Worm (Caenorhabditis elegans) whole organism, young adult: Measurements from ENCODE around the gene hot-9.

ENCODE experiments used
- B0019.2 ChIP-seq: fragments of 200-800 bp; sonication (Bioruptor generic); conservative IDR thresholded peaks from 2 replicates; pipeline ENCODE4 v1.3.6; 2022; ENCODE audit warnings: missing genetic modification reagents, missing genetic modification characterization, missing compliant biosample characterization
- C06A6.2 ChIP-seq: fragments of 200-800 bp; sonication (Bioruptor generic); conservative IDR thresholded peaks from 2 replicates; pipeline ENCODE4 v1.3.6; 2022; ENCODE audit warnings: missing genetic modification characterization, missing compliant biosample characterization
- F22D6.2 ChIP-seq: sonication (generic microtip); optimal IDR thresholded peaks from 2 replicates; lab custom pipeline; 2016; ENCODE audit warnings: mild to moderate bottlenecking, missing genetic modification characterization, missing compliant biosample characterization
- F23B12.7 ChIP-seq: sonication (generic microtip); optimal IDR thresholded peaks from 2 replicates; lab custom pipeline; 2017; ENCODE audit warnings: missing genetic modification characterization, mild to moderate bottlenecking, missing compliant biosample characterization, antibody characterized with exemption, moderate library complexity; ENCODE audit not compliant: insufficient read depth
- F33H1.4 ChIP-seq: fragments of 200-800 bp; sonication (Bioruptor generic); IDR thresholded peaks from 2 replicates; pipeline ENCODE4 v1.3.6; 2022; ENCODE audit warnings: missing genetic modification reagents, missing genetic modification characterization, missing compliant biosample characterization
- K11D2.4 ChIP-seq: fragments of 200-800 bp; sonication (Bioruptor generic); IDR thresholded peaks from 2 replicates; pipeline ENCODE4 v1.3.6; 2022; ENCODE audit warnings: missing genetic modification reagents, missing genetic modification characterization, missing compliant biosample characterization
- T07F8.4 ChIP-seq: sonication (generic microtip); optimal IDR thresholded peaks from 2 replicates; lab custom pipeline; 2016; ENCODE audit warnings: mild to moderate bottlenecking, missing genetic modification characterization, moderate library complexity, missing compliant biosample characterization
- Y53G8AR.9 ChIP-seq: fragments of 200-800 bp; sonication (Bioruptor generic); conservative IDR thresholded peaks from 2 replicates; pipeline ENCODE4 v1.3.6; 2022; ENCODE audit warnings: missing genetic modification reagents, missing genetic modification characterization, missing compliant biosample characterization
- Y67H2A.10 ChIP-seq: fragments of 200-800 bp; sonication (Bioruptor generic); conservative IDR thresholded peaks from 2 replicates; pipeline ENCODE4 v1.3.6; 2022; ENCODE audit warnings: missing genetic modification reagents, missing genetic modification characterization, missing compliant biosample characterization
- ama-1 ChIP-seq, 3 experiments: fragments of 150-350 bp in 1 of 3; sonication (generic microtip) in 2 of 3; optimal IDR thresholded peaks; 2 replicates each; lab custom pipeline; 2014 to 2018; ENCODE audit warnings: missing biosample characterization in 2 of 3, missing genetic modification characterization in 2 of 3, missing genetic modification reagents in 2 of 3
- attf-3 ChIP-seq: fragments of 200-800 bp; sonication (Bioruptor generic); conservative IDR thresholded peaks from 2 replicates; pipeline ENCODE4 v1.3.6; 2022; ENCODE audit warnings: missing genetic modification reagents, missing genetic modification characterization, missing compliant biosample characterization
- ccch-3 ChIP-seq: fragments of 200-800 bp; sonication (Bioruptor generic); optimal IDR thresholded peaks from 2 replicates; lab custom pipeline; 2018; ENCODE audit warnings: mild to moderate bottlenecking, missing genetic modification characterization, missing compliant biosample characterization
- cebp-1 ChIP-seq, 2 experiments: fragments of 200-800 bp in 1 of 2; sonication (Bioruptor generic) in 1 of 2; sonication (generic microtip) in 1 of 2; IDR thresholded peaks in 1 of 2; optimal IDR thresholded peaks in 1 of 2; 2 replicates each; pipeline versions ENCODE4 v1.3.6 to Lab custom; 2017 to 2022; ENCODE audit warnings: missing compliant biosample characterization in 2 of 2, missing genetic modification characterization in 2 of 2, mild to moderate bottlenecking in 1 of 2, missing genetic modification reagents in 1 of 2, moderate library complexity in 1 of 2
- cebp-2 ChIP-seq: fragments of 200-800 bp; sonication (Bioruptor generic); IDR thresholded peaks from 2 replicates; pipeline ENCODE4 v1.3.6; 2022; ENCODE audit warnings: missing genetic modification characterization, missing compliant biosample characterization
- ceh-27 ChIP-seq: fragments of 200-800 bp; sonication (Bioruptor generic); optimal IDR thresholded peaks from 2 replicates; lab custom pipeline; 2018; ENCODE audit warnings: mild to moderate bottlenecking, missing genetic modification characterization, moderate library complexity, missing compliant biosample characterization
- die-1 ChIP-seq: sonication (generic microtip); optimal IDR thresholded peaks from 2 replicates; lab custom pipeline; 2016; ENCODE audit warnings: missing genotype, mild to moderate bottlenecking, missing genetic modification characterization, missing compliant biosample characterization
- egl-18 ChIP-seq: fragments of 200-800 bp; sonication (Bioruptor generic); IDR thresholded peaks from 2 replicates; pipeline ENCODE4 v1.3.6; 2022; ENCODE audit warnings: missing genetic modification reagents, missing genetic modification characterization, missing compliant biosample characterization
- gei-17 ChIP-seq: fragments of 200-800 bp; sonication (Bioruptor generic); optimal IDR thresholded peaks from 2 replicates; lab custom pipeline; 2018; ENCODE audit warnings: mild to moderate bottlenecking, missing genetic modification characterization, missing compliant biosample characterization
- hmg-20 ChIP-seq: fragments of 200-800 bp; sonication (Bioruptor generic); IDR thresholded peaks from 2 replicates; pipeline ENCODE4 v1.3.6; 2022; ENCODE audit warnings: missing genetic modification reagents, missing genetic modification characterization, missing compliant biosample characterization
- lag-1 ChIP-seq: fragments of 200-800 bp; sonication (Bioruptor generic); IDR thresholded peaks from 2 replicates; pipeline ENCODE4 v1.3.6; 2022; ENCODE audit warnings: missing genetic modification reagents, missing genetic modification characterization, missing compliant biosample characterization
- lin-40 ChIP-seq: sonication (generic microtip); optimal IDR thresholded peaks from 2 replicates; lab custom pipeline; 2016; ENCODE audit warnings: missing genetic modification characterization, mild to moderate bottlenecking, missing compliant biosample characterization, missing genotype, missing genetic modification reagents
- lir-1 ChIP-seq: fragments of 200-800 bp; sonication (Bioruptor generic); conservative IDR thresholded peaks from 2 replicates; pipeline ENCODE4 v1.3.6; 2022; ENCODE audit warnings: missing genetic modification reagents, missing genetic modification characterization, missing compliant biosample characterization
- mcd-1 ChIP-seq: fragments of 200-800 bp; sonication (Bioruptor generic); IDR thresholded peaks from 2 replicates; pipeline ENCODE4 v1.3.6; 2022; ENCODE audit warnings: missing genetic modification reagents, missing genetic modification characterization, missing compliant biosample characterization
- mel-28 ChIP-seq: sonication (generic microtip); optimal IDR thresholded peaks from 2 replicates; lab custom pipeline; 2016; ENCODE audit warnings: borderline replicate concordance, mild to moderate bottlenecking, missing genetic modification characterization, missing compliant biosample characterization
- mes-4 ChIP-seq: sonication (generic microtip); optimal IDR thresholded peaks from 2 replicates; lab custom pipeline; 2016; ENCODE audit warnings: missing genotype, missing genetic modification characterization, missing compliant biosample characterization
- nhr-80 ChIP-seq: sonication (generic microtip); optimal IDR thresholded peaks from 2 replicates; lab custom pipeline; 2016; ENCODE audit warnings: missing genetic modification characterization, missing compliant biosample characterization
- rcor-1 ChIP-seq: fragments of 200-800 bp; sonication (Bioruptor generic); IDR thresholded peaks from 2 replicates; pipeline ENCODE4 v1.3.6; 2022; ENCODE audit warnings: missing genetic modification reagents, missing genetic modification characterization, missing compliant biosample characterization
- snpc-1.1 ChIP-seq: sonication (generic microtip); optimal IDR thresholded peaks from 2 replicates; lab custom pipeline; 2017; ENCODE audit warnings: missing genetic modification characterization, mild to moderate bottlenecking, missing compliant biosample characterization, antibody characterized with exemption, moderate library complexity, missing genotype, missing genetic modification reagents; ENCODE audit not compliant: insufficient read depth
- sptf-2 ChIP-seq: fragments of 200-800 bp; sonication (Bioruptor generic); optimal IDR thresholded peaks from 2 replicates; lab custom pipeline; 2018; ENCODE audit warnings: mild to moderate bottlenecking, missing genetic modification characterization, missing compliant biosample characterization
- tbp1 ChIP-seq: fragments of 200-800 bp; sonication (Bioruptor generic); optimal IDR thresholded peaks from 2 replicates; lab custom pipeline; 2018; ENCODE audit warnings: mild to moderate bottlenecking, missing genetic modification characterization, missing compliant biosample characterization
- unc-62 ChIP-seq: fragments of 150-350 bp; optimal IDR thresholded peaks from 2 replicates; lab custom pipeline; 2014; ENCODE audit warnings: missing biosample characterization, missing genetic modification reagents, missing genetic modification characterization
- zim-3 ChIP-seq: sonication (generic microtip); optimal IDR thresholded peaks from 2 replicates; lab custom pipeline; 2017; ENCODE audit warnings: mild to moderate bottlenecking, missing genetic modification characterization, moderate library complexity, missing compliant biosample characterization
- ztf-18 ChIP-seq: sonication (generic microtip); optimal IDR thresholded peaks from 2 replicates; lab custom pipeline; 2016; ENCODE audit warnings: missing genotype, mild to moderate bottlenecking, missing genetic modification characterization, missing compliant biosample characterization
- ztf-3 ChIP-seq: fragments of 200-800 bp; sonication (Bioruptor generic); optimal IDR thresholded peaks from 2 replicates; lab custom pipeline; 2018; ENCODE audit warnings: mild to moderate bottlenecking, missing genetic modification characterization, missing compliant biosample characterization

The hot-9 gene

ce11 chrIV:5037489-5037888 lies 7.8 kb downstream of the hot-9 start, which contains the start of gene C09B9.1:
TSS of gene C09B9.1 (plus strand) at chrIV:5037789.
- TF ChIP-seq ztf-3 (GFP tag; lab: Kevin White, UChicago) (no peak), mes-4 (tag; lab: Kevin White, UChicago) (no peak), T07F8.4 (no peak)

ce11 chrIV:5033276-5033675 lies 12.0 kb downstream of the hot-9 start, which contains the start of gene C09B9.4:
TSS of gene C09B9.4 (minus strand) at chrIV:5033376.
- TF ChIP-seq cebp-1 (GFP tag; IDR thresholded peaks at IDR 0.05; lab: Robert Waterston, UW) (no peak), cebp-1 (tag; optimal IDR thresholded peaks at IDR 0.05; lab: Kevin White, UChicago) (no peak), hmg-20 (no peak), F23B12.7 (no peak)

- TF ChIP-seq rcor-1 (GFP tag; lab: Robert Waterston, UW) (no peak), die-1 (no peak), lin-40 (tag; lab: Kevin White, UChicago) (no peak), B0019.2 (GFP tag; lab: Robert Waterston, UW) (no peak), cebp-1 (GFP tag; IDR thresholded peaks at IDR 0.05; lab: Robert Waterston, UW) (no peak), cebp-1 (tag; optimal IDR thresholded peaks at IDR 0.05; lab: Kevin White, UChicago) (no peak), F23B12.7 (no peak)
Observed at ce11 chrIV:5031346-5031745, 13.9 kb downstream of the hot-9 start.

- TF ChIP-seq ama-1 (optimal IDR thresholded peaks at IDR 0.05; lab: Kevin White, UChicago), result no peak
- TF ChIP-seq ama-1 (GFP tag; optimal IDR thresholded peaks at IDR 0.05; lab: Kevin White, UChicago), result no peak
- TF ChIP-seq Y53G8AR.9 (GFP tag; lab: Robert Waterston, UW), result no peak
- no peak for TF ChIP-seq unc-62 (GFP tag; lab: Kevin White, UChicago)
- TF ChIP-seq ceh-27 (GFP tag; lab: Kevin White, UChicago), result no peak
- TF ChIP-seq mel-28 (tag; lab: Kevin White, UChicago), result no peak
- no peak for TF ChIP-seq nhr-80
- no peak for TF ChIP-seq lin-40 (tag; lab: Kevin White, UChicago)
- TF ChIP-seq, all 124 proteins: peak for 0
Observed at ce11 chrIV:5028978-5029377, 16.3 kb downstream of the hot-9 start, which contains the start of the genes best-6 and C09B9.2. TSS of gene best-6 (minus strand) at chrIV:5029078. TSS of gene C09B9.2 (plus strand) at chrIV:5029291.

ce11 chrIV:5025646-5026045 lies 19.6 kb downstream of the hot-9 start, which contains the start of gene C09B9.85:
TSS of gene C09B9.85 (minus strand) at chrIV:5025746.
- no peak for TF ChIP-seq B0019.2 (GFP tag; lab: Robert Waterston, UW)
- TF ChIP-seq ztf-18 (tag; lab: Kevin White, UChicago), result no peak
- no peak for TF ChIP-seq attf-3 (GFP tag; lab: Robert Waterston, UW)
- TF ChIP-seq egl-18 (GFP tag; lab: Robert Waterston, UW), result no peak
- TF ChIP-seq zim-3, result no peak
- no peak for TF ChIP-seq snpc-1.1 (tag; lab: Kevin White, UChicago)
- TF ChIP-seq cebp-2 (GFP tag; lab: Robert Waterston, UW), result no peak
- no peak for TF ChIP-seq tbp1
- TF ChIP-seq hmg-20, result no peak
- TF ChIP-seq mel-28 (tag; lab: Kevin White, UChicago), result no peak
- TF ChIP-seq ccch-3, result no peak
- no peak for TF ChIP-seq C06A6.2 (GFP tag; lab: Robert Waterston, UW)
- TF ChIP-seq Y67H2A.10 (GFP tag; lab: Robert Waterston, UW), result no peak
- TF ChIP-seq F22D6.2, result no peak
- no peak for TF ChIP-seq lir-1 (GFP tag; lab: Robert Waterston, UW)

ce11 chrIV:5020533-5020932 lies 24.8 kb downstream of the hot-9 start, which contains the start of gene T28H11.8:
TSS of gene T28H11.8 (minus strand) at chrIV:5020633.
- no peak for TF ChIP-seq mcd-1 (GFP tag; lab: Robert Waterston, UW)
- no peak for TF ChIP-seq F33H1.4 (GFP tag; lab: Robert Waterston, UW)
- TF ChIP-seq gei-17 (GFP tag; lab: Kevin White, UChicago), result no peak
- no peak for TF ChIP-seq sptf-2
- no peak for TF ChIP-seq lag-1 (GFP tag; lab: Robert Waterston, UW)
- TF ChIP-seq Y53G8AR.9 (GFP tag; lab: Robert Waterston, UW), result no peak
- TF ChIP-seq cebp-1 (GFP tag; IDR thresholded peaks at IDR 0.05; lab: Robert Waterston, UW), result no peak
- TF ChIP-seq cebp-1 (tag; optimal IDR thresholded peaks at IDR 0.05; lab: Kevin White, UChicago), result no peak
- no peak for TF ChIP-seq K11D2.4 (GFP tag; lab: Robert Waterston, UW)
